Fruit fly (Drosophila melanogaster): ENCODE data around the gene CG6254.

Gene CG6254

DNA sequence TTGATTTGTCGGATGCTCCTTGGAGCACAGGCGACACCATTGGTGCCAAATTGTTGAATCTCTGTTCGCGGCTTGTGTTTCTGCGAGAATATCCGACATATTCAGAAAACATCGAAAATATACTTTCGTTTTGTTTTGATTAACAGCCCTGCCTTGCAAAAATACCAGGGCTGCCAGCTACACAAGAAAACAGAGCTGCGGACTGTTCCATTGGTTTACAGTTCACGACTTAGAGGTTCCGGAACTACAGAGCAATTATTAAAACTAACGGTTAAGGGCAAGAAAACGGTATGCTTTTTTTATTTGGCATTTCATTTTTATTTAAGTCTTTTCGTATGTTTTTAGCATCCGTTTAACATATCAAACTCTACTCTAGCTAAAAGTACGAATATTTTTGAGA lies at the start of gene CG6254:
Gene CG6254, minus strand, starts transcription at position 169 of the 400 bp plus-strand sequence.
- TF ChIP-seq dsf (GFP tag; optimal IDR thresholded peaks at IDR 0.05; ENCODE audit: borderline replicate concordance): no peak
- TF ChIP-seq CG9705 (GFP tag; optimal IDR thresholded peaks at IDR 0.05): peak; percentile 45
- TF ChIP-seq dmrt93B (GFP tag; optimal IDR thresholded peaks at IDR 0.05): no peak
- TF ChIP-seq OdsH (GFP tag; optimal IDR thresholded peaks at IDR 0.05): peak; percentile 8
- no peak for TF ChIP-seq Jra (GFP tag; optimal IDR thresholded peaks at IDR 0.05)
- peak; percentile 13 for TF ChIP-seq ey (GFP tag; optimal IDR thresholded peaks at IDR 0.05)
- peak; percentile 81 for TF ChIP-seq woc (GFP tag; optimal IDR thresholded peaks at IDR 0.05)
- no peak for TF ChIP-seq usp (GFP tag; optimal IDR thresholded peaks at IDR 0.05)
- no peak for TF ChIP-seq Dif (GFP tag; optimal IDR thresholded peaks at IDR 0.05; ENCODE audit: partially characterized antibody)
- peak in 1 of 2 experiments; percentile 51 for TF ChIP-seq foxo (GFP tag; optimal IDR thresholded peaks at IDR 0.05)
- no peak for TF ChIP-seq psq (GFP tag; optimal IDR thresholded peaks at IDR 0.05)
- TF ChIP-seq h (GFP tag; optimal IDR thresholded peaks at IDR 0.05): no peak
- TF ChIP-seq CG32264 (GFP tag; optimal IDR thresholded peaks at IDR 0.05): no peak
- no peak for TF ChIP-seq tai (GFP tag; optimal IDR thresholded peaks at IDR 0.05)
- peak; percentile 74 for TF ChIP-seq Hr83 (GFP tag; optimal IDR thresholded peaks at IDR 0.05; ENCODE audit: poor library complexity, severe bottlenecking)

dm6 chr3R:10206740-10207139 lies 45.6 kb upstream of the CG6254 start:
- TF ChIP-seq Dfd (GFP tag; optimal IDR thresholded peaks at IDR 0.05): no peak
- TF ChIP-seq ey (GFP tag; optimal IDR thresholded peaks at IDR 0.05): no peak
- TF ChIP-seq Hr83 (GFP tag; optimal IDR thresholded peaks at IDR 0.05; ENCODE audit: poor library complexity, severe bottlenecking): no peak
- no peak for TF ChIP-seq Mio (GFP tag; optimal IDR thresholded peaks at IDR 0.05)
- TF ChIP-seq Dif (GFP tag; optimal IDR thresholded peaks at IDR 0.05; ENCODE audit: partially characterized antibody): no peak
- TF ChIP-seq dsf (GFP tag; optimal IDR thresholded peaks at IDR 0.05; ENCODE audit: borderline replicate concordance): no peak
- TF ChIP-seq Hnf4 (GFP tag; optimal IDR thresholded peaks at IDR 0.05): no peak
- no peak for TF ChIP-seq CrebA (GFP tag; optimal IDR thresholded peaks at IDR 0.05; ENCODE audit: borderline replicate concordance)
- TF ChIP-seq fru (GFP tag; optimal IDR thresholded peaks at IDR 0.05): no peak
- TF ChIP-seq sv (GFP tag; optimal IDR thresholded peaks at IDR 0.05): no peak
- TF ChIP-seq GATAd (GFP tag; optimal IDR thresholded peaks at IDR 0.05): no peak
- TF ChIP-seq Vsx2 (GFP tag; optimal IDR thresholded peaks at IDR 0.05; ENCODE audit: partially characterized antibody): no peak
- no peak for TF ChIP-seq Jra (GFP tag; optimal IDR thresholded peaks at IDR 0.05)
- no peak for TF ChIP-seq Rel (GFP tag; optimal IDR thresholded peaks at IDR 0.05)
- no peak for TF ChIP-seq Rel (tag; optimal IDR thresholded peaks at IDR 0.05)
- TF ChIP-seq Hr78 (GFP tag; optimal IDR thresholded peaks at IDR 0.05): no peak

dm6 chr3R:10203554-10203953 lies 42.4 kb upstream of the CG6254 start:
- peak; percentile 64 for TF ChIP-seq Myc (optimal IDR thresholded peaks at IDR 0.05)
- TF ChIP-seq rgr (GFP tag; optimal IDR thresholded peaks at IDR 0.05): peak; percentile 9
- TF ChIP-seq CG32264 (GFP tag; optimal IDR thresholded peaks at IDR 0.05): no peak
- no peak for TF ChIP-seq psq (GFP tag; optimal IDR thresholded peaks at IDR 0.05)
- peak; percentile 9 for TF ChIP-seq tai (GFP tag; optimal IDR thresholded peaks at IDR 0.05)
- peak; percentile 5 for TF ChIP-seq Hnf4 (GFP tag; optimal IDR thresholded peaks at IDR 0.05)

DNA sequence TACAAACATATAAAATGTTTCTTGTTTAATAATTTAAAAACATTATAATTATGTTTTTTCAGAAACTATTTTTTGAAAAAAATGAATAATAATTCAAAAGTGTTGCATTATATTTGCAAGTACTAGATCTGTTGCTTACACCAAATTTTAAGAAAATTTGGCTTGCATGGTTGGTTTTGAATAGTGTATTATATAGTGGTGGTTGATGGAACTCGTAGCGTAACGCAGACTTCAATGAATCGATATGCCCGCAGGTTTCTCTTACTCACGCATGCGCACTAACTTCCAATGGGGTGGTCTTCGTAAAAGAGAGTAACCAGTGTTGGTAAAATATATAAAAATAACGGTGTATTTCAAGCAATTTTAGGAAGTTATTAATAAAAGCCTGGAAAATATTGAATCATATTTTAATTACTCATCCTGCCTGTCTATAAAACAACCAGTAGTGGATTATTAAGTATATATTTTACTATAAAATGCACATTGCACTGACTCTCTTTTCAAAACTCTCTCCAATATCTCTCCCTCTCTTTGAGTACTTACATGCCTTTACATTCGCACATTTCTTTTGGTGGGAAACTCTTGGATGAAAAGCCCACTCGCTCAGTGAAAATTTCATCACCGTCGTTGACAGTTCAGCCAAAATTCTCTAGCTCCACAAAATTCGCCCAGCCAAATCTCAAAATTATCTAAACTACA lies 29.1 kb upstream of the CG6254 start, which contains the start of gene Syn:
Gene Syn, plus strand, starts transcription at position 606 of the 699 bp plus-strand sequence.
- TF ChIP-seq psq (GFP tag; optimal IDR thresholded peaks at IDR 0.05) (no peak), usp (GFP tag; optimal IDR thresholded peaks at IDR 0.05) (no peak), Hnf4 (GFP tag; optimal IDR thresholded peaks at IDR 0.05) (no peak), sage (GFP tag; optimal IDR thresholded peaks at IDR 0.05) (no peak), jim (GFP tag; optimal IDR thresholded peaks at IDR 0.05) (no peak), Abd-B (GFP tag; optimal IDR thresholded peaks at IDR 0.05) (no peak), lola (GFP tag; optimal IDR thresholded peaks at IDR 0.05) (no peak), HLH106 (tag; optimal IDR thresholded peaks at IDR 0.05) (no peak), Hr78 (GFP tag; optimal IDR thresholded peaks at IDR 0.05) (no peak), Jra (GFP tag; optimal IDR thresholded peaks at IDR 0.05) (no peak), ey (GFP tag; optimal IDR thresholded peaks at IDR 0.05) (no peak), h (GFP tag; optimal IDR thresholded peaks at IDR 0.05) (no peak), woc (GFP tag; optimal IDR thresholded peaks at IDR 0.05) (no peak), dmrt93B (GFP tag; optimal IDR thresholded peaks at IDR 0.05) (no peak), fru (GFP tag; optimal IDR thresholded peaks at IDR 0.05) (no peak), Sp1 (GFP tag; optimal IDR thresholded peaks at IDR 0.05) (no peak)

Data from whole organism, wandering third instar larva.